In genomic region chrIII:1925048-1925537, ce11 we compare ENCODE assay signal across 2 worm cellular contexts.
TF ChIP-seq lines count a peak whose summit lies in the region.

No protein-coding gene starts in this region.

TF ChIP-seq in whole organism, L1 larva, 84 proteins besides CTCF, POLR2A, EP300 and RAD21 (continued from another document):
- TF ChIP-seq ztf-4 (tag; optimal IDR thresholded peaks at IDR 0.05; lab: Kevin White, UChicago) = peak; percentile 94
- peak; percentile 88 for TF ChIP-seq mab-9 (GFP tag; IDR thresholded peaks at IDR 0.05; lab: Robert Waterston, UW)
- TF ChIP-seq ceh-90 (tag; optimal IDR thresholded peaks at IDR 0.05; lab: Kevin White, UChicago) = no peak
- peak; percentile 100 for TF ChIP-seq nhr-20 (tag; optimal IDR thresholded peaks at IDR 0.05; lab: Kevin White, UChicago)
- peak; percentile 97 for TF ChIP-seq jun-1 (tag; optimal IDR thresholded peaks at IDR 0.05; lab: Kevin White, UChicago)
- TF ChIP-seq nhr-19 (GFP tag; conservative IDR thresholded peaks at IDR 0.05; lab: Robert Waterston, UW) = peak; percentile 98
- TF ChIP-seq zag-1 (tag; optimal IDR thresholded peaks at IDR 0.05; lab: Kevin White, UChicago) = peak; percentile 84
- peak; percentile 94 for TF ChIP-seq xbp-1 (tag; optimal IDR thresholded peaks at IDR 0.05; lab: Kevin White, UChicago)
- peak; percentile 100 for TF ChIP-seq lin-14 (GFP tag; optimal IDR thresholded peaks at IDR 0.05; lab: Kevin White, UChicago)
- TF ChIP-seq nhr-90 (tag; optimal IDR thresholded peaks at IDR 0.05; lab: Kevin White, UChicago; ENCODE audit: poor library complexity) = peak; percentile 97
- TF ChIP-seq lin-13 (GFP tag; optimal IDR thresholded peaks at IDR 0.05; lab: Kevin White, UChicago) = peak; percentile 86
- TF ChIP-seq aly-2 (tag; optimal IDR thresholded peaks at IDR 0.05; lab: Kevin White, UChicago) = peak; percentile 85
- TF ChIP-seq unc-98 (GFP tag; IDR thresholded peaks at IDR 0.05; lab: Robert Waterston, UW) = peak; percentile 22; the same call in 1 of the 2 replicates
- TF ChIP-seq sptf-1 (tag; optimal IDR thresholded peaks at IDR 0.05; lab: Kevin White, UChicago) = no peak
- peak; percentile 70 for TF ChIP-seq fkh-4 (tag; optimal IDR thresholded peaks at IDR 0.05; lab: Kevin White, UChicago; ENCODE audit: borderline replicate concordance)
- peak; percentile 79 for TF ChIP-seq isw-1 (GFP tag; IDR thresholded peaks at IDR 0.05; lab: Robert Waterston, UW)
- peak; percentile 94 for TF ChIP-seq sox-4 (tag; optimal IDR thresholded peaks at IDR 0.05; lab: Kevin White, UChicago)
- TF ChIP-seq nhr-85 (tag; lab: Kevin White, UChicago) = peak; percentile 100
- TF ChIP-seq ets-5 (GFP tag; IDR thresholded peaks at IDR 0.05; lab: Robert Waterston, UW) = no peak
- TF ChIP-seq swsn-7 (tag; optimal IDR thresholded peaks at IDR 0.05; lab: Kevin White, UChicago) = peak; percentile 98
- peak; percentile 99 for TF ChIP-seq unc-86 (tag; optimal IDR thresholded peaks at IDR 0.05; lab: Kevin White, UChicago)
- TF ChIP-seq C04F5.9 (tag; optimal IDR thresholded peaks at IDR 0.05; lab: Kevin White, UChicago) = peak; percentile 80
- TF ChIP-seq aha-1 (tag; optimal IDR thresholded peaks at IDR 0.05; lab: Kevin White, UChicago) = peak; percentile 89
- TF ChIP-seq fos-1 (tag; optimal IDR thresholded peaks at IDR 0.05; lab: Kevin White, UChicago) = peak; percentile 92

TF ChIP-seq in whole organism, young adult, 124 proteins besides CTCF, POLR2A, EP300 and RAD21 (continued from another document):
- TF ChIP-seq Y53G8AR.9 (GFP tag; conservative IDR thresholded peaks at IDR 0.05; lab: Robert Waterston, UW) = no peak
- peak; percentile 96 for TF ChIP-seq B0336.3 (GFP tag; IDR thresholded peaks at IDR 0.05; lab: Robert Waterston, UW)
- peak; percentile 24 for TF ChIP-seq nhr-27 (tag; optimal IDR thresholded peaks at IDR 0.05; lab: Kevin White, UChicago)
- TF ChIP-seq efl-1 (GFP tag; optimal IDR thresholded peaks at IDR 0.05; lab: Kevin White, UChicago) = no peak
- no peak for TF ChIP-seq sdz-38 (tag; optimal IDR thresholded peaks at IDR 0.05; lab: Kevin White, UChicago)
- TF ChIP-seq T07F8.4 (tag; optimal IDR thresholded peaks at IDR 0.05; lab: Kevin White, UChicago) = peak; percentile 55
- TF ChIP-seq mel-28 (tag; optimal IDR thresholded peaks at IDR 0.05; lab: Kevin White, UChicago; ENCODE audit: borderline replicate concordance) = no peak
- no peak for TF ChIP-seq nfya-2 (GFP tag; IDR thresholded peaks at IDR 0.05; lab: Robert Waterston, UW)
- no peak for TF ChIP-seq aptf-2 (GFP tag; conservative IDR thresholded peaks at IDR 0.05; lab: Robert Waterston, UW)
- no peak for TF ChIP-seq dpff-1 (tag; optimal IDR thresholded peaks at IDR 0.05; lab: Kevin White, UChicago)
- no peak for TF ChIP-seq hmg-20 (GFP tag; IDR thresholded peaks at IDR 0.05; lab: Robert Waterston, UW)
- TF ChIP-seq gei-17 (GFP tag; optimal IDR thresholded peaks at IDR 0.05; lab: Kevin White, UChicago) = peak; percentile 84
- TF ChIP-seq sea-2 (GFP tag; IDR thresholded peaks at IDR 0.05; lab: Robert Waterston, UW) = 0 out of 2 replicates have a peak, but pooled peaks have one; percentile 29
